Fruit fly (Drosophila melanogaster) whole organism: ENCODE data around the gene CG14427.

ENCODE experiments used
- CG8478 ChIP-seq: fragments of >200 bp; optimal IDR thresholded peaks from 2 replicates; lab custom pipeline; 2018; ENCODE audit warnings: inconsistent platforms
- pan ChIP-seq: fragments of >200 bp; optimal IDR thresholded peaks from 2 replicates; lab custom pipeline; 2017

dm6 chrX:7065835-7066234 lies 25.4 kb downstream of the CG14427 start, which contains the start of gene CG12541:
- no peak for TF ChIP-seq CG8478
- TF ChIP-seq pan (lab: Kevin White, UChicago), result no peak
